Fruit fly (Drosophila melanogaster) whole organism, embryonic: ENCODE measurements around the gene Abi.

Experiments
- NC2α ChIP-seq: fragments of 200-800 bp; sonication (Bioruptor generic); optimal IDR thresholded peaks from 2 replicates; lab custom pipeline; 2016; ENCODE audit warnings: missing biosample characterization, missing genetic modification characterization
- kay ChIP-seq: fragments of 200-800 bp; sonication (Bioruptor generic); optimal IDR thresholded peaks from 2 replicates; lab custom pipeline; 2016; ENCODE audit warnings: missing biosample characterization, missing genetic modification characterization
- odd ChIP-seq: fragments of 200-800 bp; sonication (Bioruptor generic); optimal IDR thresholded peaks from 2 replicates; lab custom pipeline; 2017; ENCODE audit warnings: missing biosample characterization, mild to moderate bottlenecking, missing genetic modification characterization

DNA sequence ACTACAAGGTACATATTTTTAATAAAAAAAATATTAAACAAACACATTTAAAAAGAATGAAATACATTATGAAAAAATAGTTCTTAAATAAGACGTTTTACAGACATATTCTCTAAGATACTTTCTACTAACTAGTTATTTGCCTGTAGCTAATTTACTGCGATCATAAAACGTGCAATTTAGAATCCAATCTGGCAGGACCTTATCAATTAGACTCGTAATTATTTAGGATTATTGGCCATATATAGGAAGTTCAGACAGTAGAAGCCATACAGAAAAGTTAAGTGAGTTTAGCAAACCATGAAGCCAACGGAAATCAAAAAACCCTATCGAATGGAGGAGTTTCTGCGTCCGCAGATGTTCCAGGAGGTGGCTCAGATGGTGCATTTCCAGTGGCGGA, 13.1 kb downstream of the Abi start, which contains the start of gene Or88a:
- TF ChIP-seq odd (GFP tag; lab: Kevin White, UChicago) (no peak), kay (GFP tag; lab: Kevin White, UChicago) (no peak), NC2α (GFP tag; lab: Kevin White, UChicago) (no peak)
